Fruit fly (Drosophila melanogaster) whole organism, embryonic: ENCODE results near the gene CG31926.
A peak's percentile ranks its signal among the peaks of the same experiment; 100 is the strongest.

Source experiments
- ATbp ChIP-seq: fragments of 200-800 bp; sonication (Bioruptor generic); optimal IDR thresholded peaks from 2 replicates; lab custom pipeline; 2017; ENCODE audit warnings: missing biosample characterization, mild to moderate bottlenecking, missing genetic modification characterization, missing genetic modification reagents
- Aef1 ChIP-seq: fragments of 200-800 bp; sonication (Bioruptor generic); IDR thresholded peaks from 3 replicates; pipeline ENCODE4 v1.3.6; 2022; ENCODE audit warnings: missing biosample characterization, missing genetic modification characterization
- Asciz ChIP-seq: fragments of 200-800 bp; sonication (Bioruptor generic); optimal IDR thresholded peaks from 2 replicates; lab custom pipeline; 2017; ENCODE audit warnings: missing biosample characterization, mild to moderate bottlenecking, missing genetic modification characterization, missing genetic modification reagents
- CG10267 ChIP-seq: fragments of 200-800 bp; sonication (Bioruptor generic); optimal IDR thresholded peaks from 2 replicates; lab custom pipeline; 2018; ENCODE audit warnings: missing biosample characterization, mild to moderate bottlenecking, missing genetic modification characterization, moderate library complexity
- CG10366 ChIP-seq: fragments of 200-800 bp; sonication (Bioruptor generic); IDR thresholded peaks from 2 replicates; pipeline ENCODE4 v1.3.6; 2022; ENCODE audit warnings: missing biosample characterization, missing genetic modification characterization
- CG10979 ChIP-seq: fragments of 200-800 bp; sonication (Bioruptor generic); optimal IDR thresholded peaks from 2 replicates; lab custom pipeline; 2018; ENCODE audit warnings: missing biosample characterization, mild to moderate bottlenecking, missing genetic modification characterization, moderate library complexity
- CG11695 ChIP-seq: fragments of 200-800 bp; sonication (Bioruptor generic); IDR thresholded peaks from 3 replicates; pipeline ENCODE4 v1.3.6; 2022; ENCODE audit warnings: missing biosample characterization, missing genetic modification characterization
- CG1233 ChIP-seq: fragments of 200-800 bp; sonication (Bioruptor generic); optimal IDR thresholded peaks from 4 replicates; lab custom pipeline; 2018; ENCODE audit warnings: missing biosample characterization, mild to moderate bottlenecking, missing genetic modification characterization
- CG1602 ChIP-seq: fragments of 200-800 bp; sonication (Bioruptor generic); optimal IDR thresholded peaks from 3 replicates; lab custom pipeline; 2016; ENCODE audit warnings: missing biosample characterization, missing genetic modification characterization
- CG1603 ChIP-seq: fragments of 200-800 bp; sonication (Bioruptor generic); optimal IDR thresholded peaks from 2 replicates; lab custom pipeline; 2019; ENCODE audit warnings: missing biosample characterization, mild to moderate bottlenecking, missing genetic modification characterization, moderate library complexity
- CG17359 ChIP-seq: fragments of 200-800 bp; sonication (Bioruptor generic); optimal IDR thresholded peaks from 3 replicates; lab custom pipeline; 2018; ENCODE audit warnings: missing biosample characterization, mild to moderate bottlenecking, missing genetic modification characterization, moderate library complexity
- CG17612 ChIP-seq: fragments of 200-800 bp; sonication (Bioruptor generic); IDR thresholded peaks from 2 replicates; pipeline ENCODE4 v1.3.6; 2022; ENCODE audit warnings: missing biosample characterization, missing genetic modification characterization
- CG18619 ChIP-seq: fragments of 200-800 bp; sonication (Bioruptor generic); optimal IDR thresholded peaks from 3 replicates; lab custom pipeline; 2017; ENCODE audit warnings: missing biosample characterization, mild to moderate bottlenecking, missing genetic modification characterization
- CG2199 ChIP-seq: fragments of 200-800 bp; sonication (Bioruptor generic); IDR thresholded peaks from 3 replicates; pipeline ENCODE4 v1.3.6; 2022; ENCODE audit warnings: missing biosample characterization, missing genetic modification characterization
- CG2202 ChIP-seq: fragments of 200-800 bp; sonication (Bioruptor generic); optimal IDR thresholded peaks from 2 replicates; lab custom pipeline; 2018; ENCODE audit warnings: missing biosample characterization, mild to moderate bottlenecking, missing genetic modification characterization
- CG2678 ChIP-seq: fragments of 200-800 bp; sonication (Bioruptor generic); optimal IDR thresholded peaks from 3 replicates; lab custom pipeline; 2019; ENCODE audit warnings: missing biosample characterization, mild to moderate bottlenecking, missing genetic modification characterization, moderate library complexity
- CG3847 ChIP-seq: fragments of 200-800 bp; sonication (Bioruptor generic); IDR thresholded peaks from 2 replicates; pipeline ENCODE4 v1.3.6; 2022; ENCODE audit warnings: missing biosample characterization, missing genetic modification characterization
- CG4404 ChIP-seq: fragments of 200-800 bp; sonication (Bioruptor generic); IDR thresholded peaks from 2 replicates; pipeline ENCODE4 v1.3.6; 2022; ENCODE audit warnings: missing biosample characterization, missing genetic modification characterization
- CG6689 ChIP-seq: fragments of 200-800 bp; sonication (Bioruptor generic); IDR thresholded peaks from 2 replicates; pipeline ENCODE4 v1.3.6; 2022; ENCODE audit warnings: missing biosample characterization, missing genetic modification characterization
- CG7271 ChIP-seq: fragments of 200-800 bp; sonication (Bioruptor generic); optimal IDR thresholded peaks from 2 replicates; lab custom pipeline; 2018; ENCODE audit warnings: missing biosample characterization, mild to moderate bottlenecking, missing genetic modification characterization, moderate library complexity
- CG7839 ChIP-seq: fragments of 200-800 bp; sonication (Bioruptor generic); optimal IDR thresholded peaks from 3 replicates; lab custom pipeline; 2018; ENCODE audit warnings: missing biosample characterization, mild to moderate bottlenecking, missing genetic modification characterization, moderate library complexity
- CG8089 ChIP-seq: fragments of 200-800 bp; sonication (Bioruptor generic); optimal IDR thresholded peaks from 3 replicates; lab custom pipeline; 2016; ENCODE audit warnings: missing biosample characterization, missing genetic modification characterization
- Chrac-16 ChIP-seq: fragments of 200-800 bp; sonication (Bioruptor generic); optimal IDR thresholded peaks from 3 replicates; lab custom pipeline; 2016; ENCODE audit warnings: missing biosample characterization, missing genetic modification characterization
- D ChIP-seq, 2 experiments: fragments of 200-800 bp in 1 of 2; fragments of >200 bp in 1 of 2; sonication (Bioruptor generic) in 1 of 2; optimal IDR thresholded peaks; 2 replicates in 1 of 2; 3 replicates in 1 of 2; lab custom pipeline; 2017; ENCODE audit warnings: mild to moderate bottlenecking in 1 of 2, missing biosample characterization in 1 of 2, missing genetic modification characterization in 1 of 2, missing genetic modification reagents in 1 of 2
- D19B ChIP-seq: fragments of 200-800 bp; sonication (Bioruptor generic); optimal IDR thresholded peaks from 2 replicates; lab custom pipeline; 2017; ENCODE audit warnings: missing biosample characterization, mild to moderate bottlenecking, missing genetic modification characterization
- Deaf1 ChIP-seq: fragments of 200-800 bp; optimal IDR thresholded peaks from 3 replicates; lab custom pipeline; 2019; ENCODE audit warnings: missing biosample characterization, mild to moderate bottlenecking, missing genetic modification characterization, moderate library complexity
- Dip3 ChIP-seq: fragments of 200-800 bp; sonication (Bioruptor generic); optimal IDR thresholded peaks from 3 replicates; lab custom pipeline; 2016; ENCODE audit warnings: missing biosample characterization, missing genetic modification characterization
- Lim3 ChIP-seq: fragments of 200-800 bp; sonication (Bioruptor generic); IDR thresholded peaks from 2 replicates; pipeline ENCODE4 v1.3.6; 2022; ENCODE audit warnings: missing biosample characterization, missing genetic modification characterization
- PHDP ChIP-seq: fragments of 200-800 bp; sonication (Bioruptor generic); optimal IDR thresholded peaks from 3 replicates; lab custom pipeline; 2018; ENCODE audit warnings: missing biosample characterization, mild to moderate bottlenecking, missing genetic modification characterization, moderate library complexity
- Rfx ChIP-seq: fragments of 200-800 bp; sonication (Bioruptor generic); IDR thresholded peaks from 2 replicates; pipeline ENCODE4 v1.3.6; 2022; ENCODE audit warnings: missing biosample characterization, missing genetic modification characterization
- Rx ChIP-seq: fragments of 200-800 bp; sonication (Bioruptor generic); IDR thresholded peaks from 2 replicates; pipeline ENCODE4 v1.3.6; 2022; ENCODE audit warnings: missing biosample characterization, missing genetic modification characterization
- Xrp1 ChIP-seq: fragments of 200-800 bp; sonication (Bioruptor generic); IDR thresholded peaks from 2 replicates; pipeline ENCODE4 v1.3.6; 2022; ENCODE audit warnings: missing biosample characterization, missing genetic modification characterization
- ara ChIP-seq: fragments of 200-800 bp; sonication (Bioruptor generic); IDR thresholded peaks from 2 replicates; pipeline ENCODE4 v1.3.6; 2022; ENCODE audit warnings: missing biosample characterization, missing genetic modification characterization
- croc ChIP-seq: fragments of 200-800 bp; sonication (Bioruptor generic); conservative IDR thresholded peaks from 3 replicates; pipeline ENCODE4 v1.3.6; 2022; ENCODE audit warnings: missing biosample characterization, missing genetic modification characterization
- da ChIP-seq: fragments of 200-800 bp; sonication (Bioruptor generic); optimal IDR thresholded peaks from 2 replicates; lab custom pipeline; 2016; ENCODE audit warnings: missing biosample characterization, missing genetic modification characterization
- dpn ChIP-seq, 2 experiments: fragments of 200-800 bp; sonication (Bioruptor generic); optimal IDR thresholded peaks; 3 replicates each; lab custom pipeline; 2016; ENCODE audit warnings: missing biosample characterization in 2 of 2, missing genetic modification characterization in 2 of 2
- fd3F ChIP-seq: fragments of 200-800 bp; sonication (Bioruptor generic); optimal IDR thresholded peaks from 2 replicates; lab custom pipeline; 2018; ENCODE audit warnings: missing biosample characterization, mild to moderate bottlenecking, missing genetic modification characterization, moderate library complexity
- gce ChIP-seq: fragments of 200-800 bp; sonication (Bioruptor generic); IDR thresholded peaks from 3 replicates; pipeline ENCODE4 v1.3.6; 2022; ENCODE audit warnings: missing biosample characterization, missing genetic modification characterization
- gro ChIP-seq: fragments of 200-800 bp; sonication (Bioruptor generic); optimal IDR thresholded peaks from 2 replicates; lab custom pipeline; 2016; ENCODE audit warnings: missing biosample characterization, missing genetic modification characterization
- lola ChIP-seq, 3 experiments: fragments of >200 bp in 2 of 3; fragments of 200-800 bp in 1 of 3; sonication (Bioruptor generic) in 1 of 3; optimal IDR thresholded peaks; 2 replicates each; lab custom pipeline; 2017 to 2019; ENCODE audit warnings: missing biosample characterization in 3 of 3, missing genetic modification characterization in 3 of 3, mild to moderate bottlenecking in 1 of 3, moderate library complexity in 1 of 3
- oc ChIP-seq: fragments of 200-800 bp; sonication (Bioruptor generic); optimal IDR thresholded peaks from 2 replicates; lab custom pipeline; 2018; ENCODE audit warnings: missing biosample characterization, mild to moderate bottlenecking, missing genetic modification characterization, moderate library complexity
- otp ChIP-seq: fragments of 200-800 bp; sonication (Bioruptor generic); IDR thresholded peaks from 3 replicates; pipeline ENCODE4, ENCODE4 v1.3.6; 2022; ENCODE audit warnings: missing biosample characterization, missing genetic modification characterization
- p53 ChIP-seq: fragments of 200-800 bp; sonication (Bioruptor generic); optimal IDR thresholded peaks from 2 replicates; lab custom pipeline; 2016; ENCODE audit warnings: missing biosample characterization, missing genetic modification characterization
- pfk ChIP-seq: fragments of 200-800 bp; sonication (Bioruptor generic); optimal IDR thresholded peaks from 2 replicates; lab custom pipeline; 2018; ENCODE audit warnings: missing biosample characterization, mild to moderate bottlenecking, missing genetic modification characterization, moderate library complexity
- prd ChIP-seq, 3 experiments: fragments of >200 bp in 2 of 3; fragments of 200-800 bp in 1 of 3; sonication (Bioruptor generic) in 1 of 3; optimal IDR thresholded peaks in 2 of 3; IDR thresholded peaks in 1 of 3; 2 replicates in 2 of 3; 3 replicates in 1 of 3; pipeline versions ENCODE4 v1.3.6 to Lab custom; 2017 to 2022; ENCODE audit warnings: missing biosample characterization in 1 of 3, missing genetic modification characterization in 1 of 3
- pum ChIP-seq: fragments of 200-800 bp; sonication (Bioruptor generic); optimal IDR thresholded peaks from 2 replicates; lab custom pipeline; 2016; ENCODE audit warnings: missing biosample characterization, missing genetic modification characterization
- repo ChIP-seq: fragments of 200-800 bp; sonication (Bioruptor generic); optimal IDR thresholded peaks from 2 replicates; lab custom pipeline; 2016; ENCODE audit warnings: missing biosample characterization, missing genetic modification characterization
- sob ChIP-seq: fragments of 200-800 bp; sonication (Bioruptor generic); IDR thresholded peaks from 2 replicates; pipeline ENCODE4 v1.3.6; 2022; ENCODE audit warnings: missing biosample characterization, missing genetic modification characterization
- tap ChIP-seq: fragments of 200-800 bp; optimal IDR thresholded peaks from 3 replicates; lab custom pipeline; 2019; ENCODE audit warnings: missing biosample characterization, mild to moderate bottlenecking, missing genetic modification characterization, moderate library complexity
- vvl ChIP-seq: fragments of 200-800 bp; sonication (Bioruptor generic); IDR thresholded peaks from 2 replicates; pipeline ENCODE4 v1.3.6; 2022; ENCODE audit warnings: missing biosample characterization, missing genetic modification characterization

Gene CG31926

DNA sequence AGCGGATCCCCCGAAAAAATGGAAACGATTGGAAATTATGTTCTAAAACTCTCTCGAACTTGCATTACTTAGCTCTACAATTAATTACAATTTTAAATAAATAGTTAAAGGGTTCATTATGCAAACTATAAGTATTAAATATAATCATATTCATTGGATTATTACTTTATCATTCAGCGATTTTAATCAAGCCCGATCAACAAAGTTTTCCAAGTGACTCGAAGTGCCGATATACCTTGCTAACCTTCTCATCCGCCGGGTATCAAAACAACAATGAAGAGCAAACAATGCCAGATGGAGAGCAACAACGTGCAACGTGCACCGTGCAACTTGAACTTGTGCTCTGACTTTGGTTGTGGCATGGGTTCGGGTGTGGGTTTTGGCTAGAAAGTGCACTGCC is 39.0 kb upstream of the CG31926 start (continued):
- TF ChIP-seq CG4404, result peak; percentile 78
- peak; percentile 60 for TF ChIP-seq tap (tag; lab: Kevin White, UChicago)
- peak; percentile 49 for TF ChIP-seq CG1602
- no peak for TF ChIP-seq CG17612 (GFP tag; lab: Robert Waterston, UW)
- TF ChIP-seq CG2678 (tag; lab: Kevin White, UChicago), result peak; percentile 55
- TF ChIP-seq D19B, result peak; percentile 69
- no peak for TF ChIP-seq D (optimal IDR thresholded peaks at IDR 0.05; lab: Kevin White, UChicago)
- TF ChIP-seq D (GFP tag; optimal IDR thresholded peaks at IDR 0.05; lab: Kevin White, UChicago), result peak; percentile 79
- peak; percentile 91 for TF ChIP-seq Xrp1 (GFP tag; lab: Robert Waterston, UW)
- peak; percentile 16 for TF ChIP-seq CG7271 (tag; lab: Kevin White, UChicago)
- peak; percentile 73 for TF ChIP-seq CG2202 (tag; lab: Kevin White, UChicago)
- TF ChIP-seq lola (GFP tag; optimal IDR thresholded peaks at IDR 0.05; lab: Kevin White, UChicago), result peak in 1 of 3 experiments; percentile 81
- TF ChIP-seq CG3847 (GFP tag; lab: Robert Waterston, UW), result 0 out of 2 replicates have a peak, but pooled peaks have one; percentile 17
- peak; percentile 41 for TF ChIP-seq oc (tag; lab: Kevin White, UChicago)
- TF ChIP-seq Rx (GFP tag; lab: Robert Waterston, UW), result peak; percentile 22; the same call in 1 of the 2 replicates
- peak; percentile 66 for TF ChIP-seq CG7839 (tag; lab: Kevin White, UChicago)
- no peak for TF ChIP-seq gro
- TF ChIP-seq ara, result peak; percentile 89
- peak; percentile 58; the same call in 1 of the 3 replicates for TF ChIP-seq gce
- no peak for TF ChIP-seq p53 (GFP tag; lab: Kevin White, UChicago)
- TF ChIP-seq croc (GFP tag; lab: Robert Waterston, UW), result peak; percentile 67
- TF ChIP-seq Asciz (GFP tag; lab: Kevin White, UChicago), result peak; percentile 16
- TF ChIP-seq CG10366 (GFP tag; lab: Robert Waterston, UW), result peak; percentile 51
- peak; percentile 45 for TF ChIP-seq ATbp (GFP tag; lab: Kevin White, UChicago)
- no peak for TF ChIP-seq prd (optimal IDR thresholded peaks at IDR 0.05; lab: Kevin White, UChicago)
- peak; percentile 80 for TF ChIP-seq prd (GFP tag; IDR thresholded peaks at IDR 0.05; lab: Robert Waterston, UW)
- no peak for TF ChIP-seq CG8089 (GFP tag; lab: Kevin White, UChicago)
- TF ChIP-seq da (GFP tag; lab: Kevin White, UChicago), result no peak
- TF ChIP-seq Chrac-16 (GFP tag; lab: Kevin White, UChicago), result peak; percentile 46
- no peak for TF ChIP-seq Deaf1 (tag; lab: Kevin White, UChicago)
- peak; percentile 9 for TF ChIP-seq CG18619 (GFP tag; lab: Kevin White, UChicago)
- TF ChIP-seq sob, result peak; percentile 46; the same call in 1 of the 2 replicates
- TF ChIP-seq CG10267 (tag; lab: Kevin White, UChicago), result peak; percentile 77
- no peak; the same call in 2 of the 3 replicates for TF ChIP-seq Aef1 (GFP tag; lab: Robert Waterston, UW)
- peak; percentile 55; the same call in 1 of the 3 replicates for TF ChIP-seq CG11695 (GFP tag; lab: Robert Waterston, UW)
- no peak for TF ChIP-seq fd3F (GFP tag; lab: Kevin White, UChicago)
- no peak for TF ChIP-seq repo (GFP tag; lab: Kevin White, UChicago)
- peak in 1 of 2 experiments; percentile 49 for TF ChIP-seq dpn (GFP tag; optimal IDR thresholded peaks at IDR 0.05; lab: Kevin White, UChicago)
- TF ChIP-seq CG10979 (tag; lab: Kevin White, UChicago), result peak; percentile 85
- no peak for TF ChIP-seq pfk (GFP tag; lab: Kevin White, UChicago)
- TF ChIP-seq pum (GFP tag; lab: Kevin White, UChicago), result no peak
- TF ChIP-seq CG17359 (tag; lab: Kevin White, UChicago), result peak; percentile 59
- TF ChIP-seq CG2199 (GFP tag; lab: Robert Waterston, UW), result no peak
- peak; percentile 75; the same call in 2 of the 3 replicates for TF ChIP-seq otp (GFP tag; lab: Robert Waterston, UW)
- TF ChIP-seq vvl, result peak; percentile 82
- no peak for TF ChIP-seq Dip3 (GFP tag; lab: Kevin White, UChicago)
- peak; percentile 33 for TF ChIP-seq PHDP (tag; lab: Kevin White, UChicago)
- TF ChIP-seq CG1603 (tag; lab: Kevin White, UChicago), result peak; percentile 73
- no peak for TF ChIP-seq Lim3 (GFP tag; lab: Robert Waterston, UW)
- TF ChIP-seq CG1233, result no peak
- no peak for TF ChIP-seq Rfx (GFP tag; lab: Robert Waterston, UW)
- TF ChIP-seq CG6689, result peak; percentile 63
